Fruit fly (Drosophila melanogaster): ENCODE measurements around the gene CG31460.
A peak's percentile ranks its signal among the peaks of the same experiment; 100 is the strongest.

Gene CG31460

DNA sequence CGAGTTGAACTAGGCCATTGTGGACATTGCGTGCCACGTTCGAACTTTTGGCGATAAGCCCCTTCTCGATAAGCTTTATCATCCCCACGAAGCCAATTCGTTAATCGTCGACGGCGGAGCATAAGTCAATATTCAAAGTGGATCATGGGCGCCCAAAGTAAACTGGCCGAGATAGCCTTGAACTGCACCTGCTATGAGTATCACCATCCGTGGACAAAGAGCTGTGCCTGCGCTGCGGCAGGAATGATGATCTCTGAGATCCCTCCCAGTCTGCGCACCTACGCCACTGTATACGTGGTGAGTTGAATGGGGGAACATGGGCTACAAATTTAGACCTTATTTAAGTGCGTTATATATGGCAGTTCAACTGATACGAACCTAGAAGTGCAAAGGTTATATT lies 38.2 kb upstream of the CG31460 start (continued):
- no peak for TF ChIP-seq CG13296 (GFP tag; optimal IDR thresholded peaks at IDR 0.05)
- TF ChIP-seq HHEX (GFP tag; optimal IDR thresholded peaks at IDR 0.05), result peak; percentile 33
- TF ChIP-seq CG13287 (GFP tag; IDR thresholded peaks at IDR 0.05; ENCODE audit: partially characterized antibody), result no peak
- TF ChIP-seq CG1024 (GFP tag; IDR thresholded peaks at IDR 0.05), result 0 out of 2 replicates have a peak, but pooled peaks have one; percentile 19
- TF ChIP-seq gsb (GFP tag; IDR thresholded peaks at IDR 0.05), result peak; percentile 50
- TF ChIP-seq CG14667 (GFP tag; IDR thresholded peaks at IDR 0.05), result 0 out of 2 replicates have a peak, but pooled peaks have one; percentile 21
- TF ChIP-seq psq (GFP tag; optimal IDR thresholded peaks at IDR 0.05), result no peak
- TF ChIP-seq repo (GFP tag; optimal IDR thresholded peaks at IDR 0.05), result no peak
- peak; percentile 54; the same call in 2 of the 3 replicates for TF ChIP-seq row (GFP tag; IDR thresholded peaks at IDR 0.05)
- peak; percentile 55 for TF ChIP-seq CG2678 (tag; optimal IDR thresholded peaks at IDR 0.05)
- TF ChIP-seq CG12659 (GFP tag; optimal IDR thresholded peaks at IDR 0.05), result peak; percentile 23
- TF ChIP-seq Med (GFP tag), result peak; percentile 90
- TF ChIP-seq Ptx1 (GFP tag; IDR thresholded peaks at IDR 0.05), result peak; percentile 48
- TF ChIP-seq eyg (GFP tag; optimal IDR thresholded peaks at IDR 0.05), result no peak
- TF ChIP-seq CG17359 (tag; optimal IDR thresholded peaks at IDR 0.05), result peak; percentile 36
- peak; percentile 18; the same call in 1 of the 3 replicates for TF ChIP-seq tgo (GFP tag; IDR thresholded peaks at IDR 0.05)
- peak; percentile 13 for TF ChIP-seq Side (GFP tag; optimal IDR thresholded peaks at IDR 0.05)
- TF ChIP-seq CG5953 (GFP tag; IDR thresholded peaks at IDR 0.05), result 0 out of 2 replicates have a peak, but pooled peaks have one; percentile 41
- TF ChIP-seq Sox102F (GFP tag; optimal IDR thresholded peaks at IDR 0.05), result peak; percentile 27
- peak; percentile 37; the same call in 1 of the 2 replicates for TF ChIP-seq CG32772 (GFP tag; IDR thresholded peaks at IDR 0.05)
- TF ChIP-seq CG6654 (GFP tag; optimal IDR thresholded peaks at IDR 0.05), result no peak
- peak; percentile 13 for TF ChIP-seq sug (tag; optimal IDR thresholded peaks at IDR 0.05)
- TF ChIP-seq vvl (GFP tag; IDR thresholded peaks at IDR 0.05), result peak; percentile 31; the same call in 1 of the 2 replicates
- TF ChIP-seq esg (GFP tag; conservative IDR thresholded peaks at IDR 0.05), result 0 out of 2 replicates have a peak, but pooled peaks have one; percentile 5
- TF ChIP-seq CG3281 (GFP tag; optimal IDR thresholded peaks at IDR 0.05), result peak; percentile 2
- TF ChIP-seq zf30C (GFP tag; optimal IDR thresholded peaks at IDR 0.05), result no peak
- no peak for TF ChIP-seq nau (GFP tag; optimal IDR thresholded peaks at IDR 0.05)
- TF ChIP-seq tup (GFP tag; optimal IDR thresholded peaks at IDR 0.05), result no peak
- TF ChIP-seq CG8089 (GFP tag; optimal IDR thresholded peaks at IDR 0.05), result no peak
- no peak for TF ChIP-seq CG2875 (GFP tag; optimal IDR thresholded peaks at IDR 0.05)
- no peak for TF ChIP-seq CG11085 (GFP tag; IDR thresholded peaks at IDR 0.05)
- TF ChIP-seq CG14710 (tag; optimal IDR thresholded peaks at IDR 0.05), result no peak
- TF ChIP-seq CG11504 (tag; optimal IDR thresholded peaks at IDR 0.05), result peak; percentile 39
- TF ChIP-seq CG7556 (GFP tag; optimal IDR thresholded peaks at IDR 0.05), result peak; percentile 18
- peak; percentile 22 for TF ChIP-seq schlank (tag; optimal IDR thresholded peaks at IDR 0.05)
- peak; percentile 66 for TF ChIP-seq CG18599 (GFP tag; optimal IDR thresholded peaks at IDR 0.05)
- TF ChIP-seq CG14014 (GFP tag; IDR thresholded peaks at IDR 0.05), result peak; percentile 60; the same call in 1 of the 2 replicates
- TF ChIP-seq crp (GFP tag; optimal IDR thresholded peaks at IDR 0.05), result no peak
- TF ChIP-seq Aef1 (GFP tag; IDR thresholded peaks at IDR 0.05), result peak; percentile 18; the same call in 1 of the 3 replicates
- no peak for TF ChIP-seq H15 (GFP tag; IDR thresholded peaks at IDR 0.05)
- TF ChIP-seq so (GFP tag; IDR thresholded peaks at IDR 0.05), result 0 out of 3 replicates have a peak, but pooled peaks have one; percentile 26
- TF ChIP-seq insv (GFP tag; optimal IDR thresholded peaks at IDR 0.05), result no peak
- TF ChIP-seq Nf-YC (tag; optimal IDR thresholded peaks at IDR 0.05), result no peak
- peak; percentile 54 for TF ChIP-seq CG14441 (GFP tag; IDR thresholded peaks at IDR 0.05)
